Fruit fly (Drosophila melanogaster): ENCODE data around the gene CG33688.

dm6 chr3L:16174778-16175177 is 24.2 kb upstream of the CG33688 start:
- no peak for TF ChIP-seq bigmax (GFP tag; optimal IDR thresholded peaks at IDR 0.05)
- no peak for TF ChIP-seq sqz (GFP tag; optimal IDR thresholded peaks at IDR 0.05)
- TF ChIP-seq CG8944 (GFP tag; optimal IDR thresholded peaks at IDR 0.05) = no peak
- TF ChIP-seq chinmo (GFP tag; IDR thresholded peaks at IDR 0.05; ENCODE audit: partially characterized antibody) = no peak

Data from whole organism, embryonic.